Fruit fly (Drosophila melanogaster): ENCODE results near the gene TBC1D23.

Gene TBC1D23

dm6 chr2L:1144371-1145360, 15.6 kb downstream of the TBC1D23 start (continued):
- TF ChIP-seq lab (GFP tag; optimal IDR thresholded peaks at IDR 0.05) (peak; percentile 73), CG16813 (GFP tag; IDR thresholded peaks at IDR 0.05; ENCODE audit: partially characterized antibody) (no peak), CG10979 (tag; optimal IDR thresholded peaks at IDR 0.05) (peak; percentile 64), CG18764 (GFP tag; optimal IDR thresholded peaks at IDR 0.05) (no peak), Elba2 (GFP tag; optimal IDR thresholded peaks at IDR 0.05) (no peak), CG17361 (GFP tag; IDR thresholded peaks at IDR 0.05) (peak; percentile 51; the same call in 2 of the 3 replicates), Hr51 (GFP tag; optimal IDR thresholded peaks at IDR 0.05) (peak in 1 of 2 experiments; percentile 61), slbo (GFP tag; IDR thresholded peaks at IDR 0.05) (peak; percentile 60), CG16779 (GFP tag; IDR thresholded peaks at IDR 0.05) (no peak), CG18619 (GFP tag; optimal IDR thresholded peaks at IDR 0.05) (peak; percentile 31), CG7987 (GFP tag; optimal IDR thresholded peaks at IDR 0.05) (no peak), tgo (GFP tag; IDR thresholded peaks at IDR 0.05) (peak; percentile 49; the same call in 2 of the 3 replicates), Lim3 (GFP tag; IDR thresholded peaks at IDR 0.05) (no peak), dan (GFP tag; IDR thresholded peaks at IDR 0.05) (no peak), nmo (GFP tag; optimal IDR thresholded peaks at IDR 0.05) (peak; percentile 78), BtbVII (GFP tag; optimal IDR thresholded peaks at IDR 0.05) (peak; percentile 42), oc (tag; optimal IDR thresholded peaks at IDR 0.05) (peak; percentile 21), CG6654 (GFP tag; optimal IDR thresholded peaks at IDR 0.05) (peak; percentile 4), NC2α (GFP tag; optimal IDR thresholded peaks at IDR 0.05) (no peak), pan (optimal IDR thresholded peaks at IDR 0.05) (no peak), pan (GFP tag; optimal IDR thresholded peaks at IDR 0.05 in 1 of 2, IDR thresholded peaks at IDR 0.05 in 1 of 2) (peak in 1 of 2 experiments; percentile 40), Side (GFP tag; optimal IDR thresholded peaks at IDR 0.05) (no peak), zen2 (GFP tag; IDR thresholded peaks at IDR 0.05; ENCODE audit: partially characterized antibody) (no peak), sim (GFP tag; IDR thresholded peaks at IDR 0.05) (peak; percentile 29; the same call in 1 of the 2 replicates), wor (GFP tag; IDR thresholded peaks at IDR 0.05) (no peak), danr (GFP tag; IDR thresholded peaks at IDR 0.05) (no peak), CG8359 (GFP tag; optimal IDR thresholded peaks at IDR 0.05; ENCODE audit: borderline replicate concordance) (peak; percentile 21), nom (GFP tag; optimal IDR thresholded peaks at IDR 0.05) (no peak), CG31224 (GFP tag; IDR thresholded peaks at IDR 0.05) (0 out of 2 replicates have a peak, but pooled peaks have one; percentile 23), pum (GFP tag; optimal IDR thresholded peaks at IDR 0.05) (peak; percentile 10), Hand (GFP tag; optimal IDR thresholded peaks at IDR 0.05) (no peak), Nf-YA (GFP tag; IDR thresholded peaks at IDR 0.05) (no peak), Xbp1 (GFP tag; optimal IDR thresholded peaks at IDR 0.05) (peak; percentile 56), klu (GFP tag; IDR thresholded peaks at IDR 0.05) (no peak), CG6254 (GFP tag; optimal IDR thresholded peaks at IDR 0.05) (peak; percentile 21), CG11247 (GFP tag; IDR thresholded peaks at IDR 0.05) (no peak), tin (GFP tag; optimal IDR thresholded peaks at IDR 0.05) (peak; percentile 1), Mes4 (GFP tag; optimal IDR thresholded peaks at IDR 0.05) (peak; percentile 21), ATbp (GFP tag; optimal IDR thresholded peaks at IDR 0.05) (peak; percentile 49), Atf3 (GFP tag; optimal IDR thresholded peaks at IDR 0.05) (no peak), mld (GFP tag; IDR thresholded peaks at IDR 0.05; ENCODE audit: partially characterized antibody) (no peak), CG14050 (GFP tag; IDR thresholded peaks at IDR 0.05) (no peak), insv (GFP tag; optimal IDR thresholded peaks at IDR 0.05) (no peak), CG14014 (GFP tag; IDR thresholded peaks at IDR 0.05) (0 out of 2 replicates have a peak, but pooled peaks have one; percentile 40), sob (GFP tag; IDR thresholded peaks at IDR 0.05) (no peak), Fer2 (tag; optimal IDR thresholded peaks at IDR 0.05) (no peak), Poxn (GFP tag; IDR thresholded peaks at IDR 0.05) (no peak), run (tag; optimal IDR thresholded peaks at IDR 0.05) (no peak)

Measured in whole organism, embryonic.